Worm (Caenorhabditis elegans): ENCODE results near the gene srg-3.

DNA sequence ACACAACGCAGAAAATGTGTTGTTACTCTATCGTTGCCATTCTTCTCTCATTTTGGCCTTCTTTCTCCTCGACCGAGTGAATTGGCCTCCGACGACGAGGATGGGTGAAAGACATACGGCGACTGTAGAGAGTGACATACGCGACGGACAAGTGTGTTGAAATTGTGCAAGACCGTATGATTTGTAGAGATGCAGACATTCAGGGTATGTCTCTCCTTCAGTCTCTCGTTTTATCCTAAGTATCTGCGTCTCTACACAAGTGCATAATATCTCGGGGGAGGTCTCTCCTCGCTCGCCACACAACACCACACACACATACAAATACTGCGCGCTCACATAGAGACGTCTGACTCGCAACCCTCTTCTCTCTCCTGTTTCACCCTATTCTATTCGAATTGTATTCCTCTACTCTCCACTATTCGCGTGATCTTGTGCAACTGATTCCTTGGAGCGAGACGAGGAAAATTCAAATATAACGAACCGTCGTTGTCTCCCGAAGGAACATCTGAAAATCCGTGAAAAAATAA, 10.0 kb upstream of the srg-3 start, which contains the start of gene hmg-1.2:
- no peak for TF ChIP-seq madf-5 (GFP tag; IDR thresholded peaks at IDR 0.05)
- TF ChIP-seq ces-1 (GFP tag; optimal IDR thresholded peaks at IDR 0.05), result no peak
- no peak for TF ChIP-seq pqm-1 (tag; optimal IDR thresholded peaks at IDR 0.05)
- TF ChIP-seq dmd-8 (GFP tag; IDR thresholded peaks at IDR 0.05), result peak; percentile 64; the same call in 1 of the 2 replicates
- 0 out of 2 replicates have a peak, but pooled peaks have one; percentile 44 for TF ChIP-seq ceh-20 (GFP tag; IDR thresholded peaks at IDR 0.05)
- TF ChIP-seq lsy-2 (tag; optimal IDR thresholded peaks at IDR 0.05), result peak; percentile 54 to 83
- no peak for TF ChIP-seq aly-2 (tag; optimal IDR thresholded peaks at IDR 0.05)
- peak; percentile 84 for TF ChIP-seq dve-1 (tag; optimal IDR thresholded peaks at IDR 0.05; ENCODE audit: insufficient read depth)
- 0 out of 2 replicates have a peak, but pooled peaks have one; percentile 66 for TF ChIP-seq daf-19 (GFP tag; conservative IDR thresholded peaks at IDR 0.05)
- TF ChIP-seq duxl-1 (tag; optimal IDR thresholded peaks at IDR 0.05; ENCODE audit: poor library complexity), result no peak
- peak; percentile 70; the same call in 1 of the 2 replicates for TF ChIP-seq zfp-3 (GFP tag; conservative IDR thresholded peaks at IDR 0.05)
- no peak for TF ChIP-seq nhr-42 (GFP tag; IDR thresholded peaks at IDR 0.05)

All from whole organism, L4 larva.